Worm (Caenorhabditis elegans) whole organism, L1 larva: ENCODE results near the gene srj-53.

ENCODE experiments used
- aha-1 ChIP-seq: fragments of 150-350 bp; optimal IDR thresholded peaks from 2 replicates; lab custom pipeline; 2014; ENCODE audit warnings: missing biosample characterization, missing genetic modification characterization
- ceh-8 ChIP-seq: fragments of 200-800 bp; sonication (Bioruptor generic); optimal IDR thresholded peaks from 2 replicates; lab custom pipeline; 2018; ENCODE audit warnings: mild to moderate bottlenecking, missing genetic modification characterization, moderate library complexity, missing compliant biosample characterization
- ceh-82 ChIP-seq, 3 experiments: fragments of 150-350 bp in 1 of 3; sonication (generic microtip) in 2 of 3; optimal IDR thresholded peaks; 2 replicates each; lab custom pipeline; 2014 to 2017; ENCODE audit warnings: missing biosample characterization in 3 of 3, missing genetic modification characterization in 3 of 3
- egl-27 ChIP-seq, 2 experiments: fragments of 150-350 bp in 1 of 2; sonication (generic microtip); optimal IDR thresholded peaks; 3 replicates each; lab custom pipeline; 2017 to 2018; ENCODE audit warnings: missing biosample characterization in 2 of 2, missing genetic modification characterization in 2 of 2, missing genetic modification reagents in 2 of 2
- fos-1 ChIP-seq: fragments of 150-350 bp; optimal IDR thresholded peaks from 2 replicates; lab custom pipeline; 2014; ENCODE audit warnings: missing biosample characterization, missing genetic modification characterization
- irx-1 ChIP-seq: sonication (generic microtip); optimal IDR thresholded peaks from 2 replicates; lab custom pipeline; 2016; ENCODE audit warnings: missing genetic modification characterization, missing compliant biosample characterization
- lsy-2 ChIP-seq, 2 experiments: fragments of 150-350 bp; optimal IDR thresholded peaks; 2 replicates each; lab custom pipeline; 2014; ENCODE audit warnings: missing biosample characterization in 2 of 2, missing genetic modification characterization in 2 of 2
- nhr-11 ChIP-seq: fragments of 150-350 bp; optimal IDR thresholded peaks from 2 replicates; lab custom pipeline; 2014; ENCODE audit warnings: missing biosample characterization, missing genetic modification characterization
- skn-1 ChIP-seq: fragments of 150-350 bp; optimal IDR thresholded peaks from 2 replicates; lab custom pipeline; 2014; ENCODE audit warnings: missing biosample characterization, missing genetic modification characterization
- snpc-4 ChIP-seq: fragments of 150-350 bp; optimal IDR thresholded peaks from 2 replicates; lab custom pipeline; 2014; ENCODE audit warnings: missing biosample characterization, missing genetic modification characterization
- swsn-7 ChIP-seq: sonication (generic microtip); optimal IDR thresholded peaks from 2 replicates; lab custom pipeline; 2016; ENCODE audit warnings: missing genetic modification characterization, missing compliant biosample characterization
- unc-130 ChIP-seq: fragments of 150-350 bp; optimal IDR thresholded peaks from 2 replicates; lab custom pipeline; 2017; ENCODE audit warnings: missing biosample characterization, missing genetic modification characterization, inconsistent platforms

ce11 chrV:660210-660609 lies 34.3 kb downstream of the srj-53 start, which contains the start of gene F31F4.17:
- TF ChIP-seq fos-1 (tag; lab: Kevin White, UChicago) (no peak), aha-1 (tag; lab: Kevin White, UChicago) (no peak), snpc-4 (tag; lab: Kevin White, UChicago) (no peak), unc-130 (tag; lab: Kevin White, UChicago) (no peak), egl-27 (tag; optimal IDR thresholded peaks at IDR 0.05; lab: Kevin White, UChicago) (no peak), ceh-82 (tag; optimal IDR thresholded peaks at IDR 0.05; lab: Kevin White, UChicago) (no peak), skn-1 (tag; lab: Kevin White, UChicago) (no peak), ceh-8 (GFP tag; lab: Kevin White, UChicago) (no peak), irx-1 (tag; lab: Kevin White, UChicago) (no peak), lsy-2 (tag; optimal IDR thresholded peaks at IDR 0.05; lab: Kevin White, UChicago) (no peak), swsn-7 (tag; lab: Kevin White, UChicago) (no peak), nhr-11 (tag; lab: Kevin White, UChicago) (no peak)
